Fruit fly (Drosophila melanogaster): ENCODE data around the gene CG43220.

The CG43220 gene

DNA sequence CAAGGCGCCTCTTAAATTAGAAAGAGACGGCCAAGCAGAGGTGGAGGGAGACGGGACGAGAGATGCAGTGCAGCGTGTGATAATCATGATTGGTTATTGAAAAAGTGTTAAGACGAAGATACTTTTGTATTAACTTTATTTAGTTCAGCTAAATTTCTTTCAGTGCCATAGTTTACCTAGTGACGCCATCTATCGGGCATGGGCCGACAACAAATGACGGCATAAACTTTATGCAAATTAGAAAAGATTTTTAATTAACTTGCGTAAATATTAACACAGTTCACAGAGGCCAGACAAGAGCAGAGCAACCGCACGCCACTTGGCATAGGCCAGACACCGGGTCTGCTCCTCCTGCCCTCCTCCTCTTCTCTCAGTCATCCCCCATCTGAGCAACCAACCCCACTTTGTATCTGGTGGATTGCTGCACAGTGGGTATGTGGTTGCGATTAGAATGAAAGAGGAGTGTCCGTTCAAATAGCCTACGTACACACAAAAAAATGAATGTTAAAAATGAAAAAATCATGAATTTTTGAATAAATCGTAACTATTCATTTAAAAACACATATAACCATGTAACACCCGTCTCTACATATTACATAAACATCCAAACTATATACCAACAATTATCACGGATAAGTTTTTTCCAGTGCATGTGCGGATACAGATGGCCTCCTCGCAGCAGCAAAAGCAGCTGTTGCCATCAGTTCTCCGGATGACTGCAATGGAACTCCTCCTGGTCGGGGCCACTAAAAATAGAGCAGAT is 20.3 kb upstream of the CG43220 start (continued):
- TF ChIP-seq fd96Cb (tag; optimal IDR thresholded peaks at IDR 0.05) (peak; percentile 87), Doc3 (GFP tag; IDR thresholded peaks at IDR 0.05; ENCODE audit: partially characterized antibody) (no peak), CG7372 (GFP tag; IDR thresholded peaks at IDR 0.05) (peak; percentile 67), Ada2b (GFP tag; IDR thresholded peaks at IDR 0.05) (peak; percentile 68), CG8281 (tag; optimal IDR thresholded peaks at IDR 0.05) (peak; percentile 47), Fer3 (tag; optimal IDR thresholded peaks at IDR 0.05) (peak; percentile 76), Ssrp (tag; optimal IDR thresholded peaks at IDR 0.05) (peak; percentile 84), CG4282 (GFP tag; optimal IDR thresholded peaks at IDR 0.05) (peak; percentile 69), CkIIα-i1 (GFP tag; IDR thresholded peaks at IDR 0.05) (no peak), NfI (GFP tag; optimal IDR thresholded peaks at IDR 0.05) (peak; percentile 67), CG12659 (GFP tag; optimal IDR thresholded peaks at IDR 0.05) (peak; percentile 72), wdn (GFP tag; IDR thresholded peaks at IDR 0.05) (peak; percentile 67), cad (GFP tag; optimal IDR thresholded peaks at IDR 0.05) (no peak), CG33557 (GFP tag; optimal IDR thresholded peaks at IDR 0.05) (peak; percentile 60), pros (GFP tag; optimal IDR thresholded peaks at IDR 0.05) (no peak), sens (GFP tag) (peak; percentile 98), cwo (GFP tag; optimal IDR thresholded peaks at IDR 0.05) (peak; percentile 78), Sox102F (GFP tag; optimal IDR thresholded peaks at IDR 0.05) (peak; percentile 90), org-1 (GFP tag; optimal IDR thresholded peaks at IDR 0.05) (peak; percentile 82), Lhr (GFP tag; optimal IDR thresholded peaks at IDR 0.05) (peak; percentile 41), klu (GFP tag; IDR thresholded peaks at IDR 0.05) (peak; percentile 52; the same call in 1 of the 2 replicates), ken (GFP tag; IDR thresholded peaks at IDR 0.05) (peak; percentile 81), cato (GFP tag; optimal IDR thresholded peaks at IDR 0.05; ENCODE audit: borderline replicate concordance) (peak; percentile 70), sens-2 (GFP tag; IDR thresholded peaks at IDR 0.05) (peak; percentile 56; the same call in 1 of the 2 replicates), Antp (GFP tag; optimal IDR thresholded peaks at IDR 0.05) (peak; percentile 74), eyg (GFP tag; optimal IDR thresholded peaks at IDR 0.05) (peak; percentile 62), CG17361 (GFP tag; IDR thresholded peaks at IDR 0.05) (no peak; the same call in 1 of the 3 replicates), CG2202 (tag; optimal IDR thresholded peaks at IDR 0.05) (peak; percentile 77), chn (GFP tag; optimal IDR thresholded peaks at IDR 0.05) (peak; percentile 60), peb (GFP tag; IDR thresholded peaks at IDR 0.05) (peak; percentile 60; the same call in 1 of the 2 replicates), Neu2 (GFP tag; optimal IDR thresholded peaks at IDR 0.05; ENCODE audit: borderline replicate concordance) (no peak), CG11456 (GFP tag; IDR thresholded peaks at IDR 0.05) (peak; percentile 67; the same call in 1 of the 3 replicates), Asciz (GFP tag; optimal IDR thresholded peaks at IDR 0.05) (peak; percentile 74), Elba2 (GFP tag; optimal IDR thresholded peaks at IDR 0.05) (no peak), Rfx (GFP tag; IDR thresholded peaks at IDR 0.05) (peak; percentile 74), CG1832 (GFP tag; optimal IDR thresholded peaks at IDR 0.05) (no peak), CG6813 (GFP tag; optimal IDR thresholded peaks at IDR 0.05) (peak; percentile 76), CG8089 (GFP tag; optimal IDR thresholded peaks at IDR 0.05) (peak; percentile 67), tup (GFP tag; optimal IDR thresholded peaks at IDR 0.05) (peak; percentile 27), CG13296 (GFP tag; optimal IDR thresholded peaks at IDR 0.05) (peak; percentile 59), CG5180 (GFP tag; optimal IDR thresholded peaks at IDR 0.05) (peak; percentile 64), NC2α (GFP tag; optimal IDR thresholded peaks at IDR 0.05) (peak; percentile 34), Poxn (GFP tag; IDR thresholded peaks at IDR 0.05) (no peak), grn (GFP tag; optimal IDR thresholded peaks at IDR 0.05) (no peak), Nf-YC (tag; optimal IDR thresholded peaks at IDR 0.05) (no peak), Nf-YB (GFP tag; optimal IDR thresholded peaks at IDR 0.05) (no peak), CG11504 (tag; optimal IDR thresholded peaks at IDR 0.05) (peak; percentile 88), esg (GFP tag; conservative IDR thresholded peaks at IDR 0.05) (peak; percentile 85), ase (GFP tag; IDR thresholded peaks at IDR 0.05) (peak; percentile 60)
